Fruit fly (Drosophila melanogaster): ENCODE measurements around the gene KFase.

DNA sequence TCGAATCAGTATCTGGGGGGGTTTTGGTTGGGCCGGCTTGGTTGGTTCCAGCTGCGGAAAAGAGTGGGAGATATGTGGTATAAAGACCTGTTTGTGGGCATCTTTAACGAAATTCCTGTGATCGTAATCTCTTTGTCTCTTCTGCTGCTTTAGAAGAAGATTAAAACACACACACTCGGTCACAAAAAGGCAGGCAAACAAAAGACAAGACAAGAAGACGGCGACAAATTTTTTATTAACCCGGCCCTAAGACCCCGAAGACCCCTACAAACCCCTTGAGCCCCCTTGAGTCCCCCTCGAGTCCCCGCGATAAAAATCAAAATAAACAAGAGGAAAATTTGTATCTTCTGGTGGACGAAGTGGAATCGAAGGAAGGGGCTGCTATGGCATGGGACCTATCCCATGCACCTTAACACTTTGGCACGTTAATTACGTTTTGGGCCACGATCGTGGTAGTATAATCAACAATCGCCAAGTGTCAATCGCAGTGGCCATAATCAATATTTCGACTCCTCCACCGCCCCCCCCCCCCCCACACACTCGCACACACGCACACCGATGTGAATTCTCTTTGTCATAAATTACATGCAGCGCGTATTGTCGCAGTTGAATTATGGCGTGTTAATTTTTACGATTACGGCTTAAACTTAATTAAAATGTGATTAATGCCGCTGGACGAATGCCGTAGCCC, 45.7 kb upstream of the KFase start:
- TF ChIP-seq rn (GFP tag; IDR thresholded peaks at IDR 0.05) = no peak
- TF ChIP-seq CG15710 (tag; optimal IDR thresholded peaks at IDR 0.05) = no peak
- no peak for TF ChIP-seq CG10348 (GFP tag; IDR thresholded peaks at IDR 0.05)
- no peak for TF ChIP-seq CG34367 (tag; optimal IDR thresholded peaks at IDR 0.05)
- no peak for TF ChIP-seq fd96Ca (GFP tag; IDR thresholded peaks at IDR 0.05)
- TF ChIP-seq CG17806 (tag; optimal IDR thresholded peaks at IDR 0.05) = no peak
- TF ChIP-seq CG8301 (tag; optimal IDR thresholded peaks at IDR 0.05) = no peak
- TF ChIP-seq CG32121 (GFP tag; IDR thresholded peaks at IDR 0.05) = no peak
- TF ChIP-seq CG4496 (GFP tag; IDR thresholded peaks at IDR 0.05) = no peak
- no peak for TF ChIP-seq CG14655 (GFP tag; optimal IDR thresholded peaks at IDR 0.05)
- no peak for TF ChIP-seq EcR (GFP tag; optimal IDR thresholded peaks at IDR 0.05)
- no peak for TF ChIP-seq Snoo (tag; optimal IDR thresholded peaks at IDR 0.05)
- no peak for TF ChIP-seq CG12605 (GFP tag; IDR thresholded peaks at IDR 0.05)
- TF ChIP-seq Ets98B (GFP tag; IDR thresholded peaks at IDR 0.05) = no peak
